Fruit fly (Drosophila melanogaster): ENCODE results near the gene CG44774.

The CG44774 gene

DNA sequence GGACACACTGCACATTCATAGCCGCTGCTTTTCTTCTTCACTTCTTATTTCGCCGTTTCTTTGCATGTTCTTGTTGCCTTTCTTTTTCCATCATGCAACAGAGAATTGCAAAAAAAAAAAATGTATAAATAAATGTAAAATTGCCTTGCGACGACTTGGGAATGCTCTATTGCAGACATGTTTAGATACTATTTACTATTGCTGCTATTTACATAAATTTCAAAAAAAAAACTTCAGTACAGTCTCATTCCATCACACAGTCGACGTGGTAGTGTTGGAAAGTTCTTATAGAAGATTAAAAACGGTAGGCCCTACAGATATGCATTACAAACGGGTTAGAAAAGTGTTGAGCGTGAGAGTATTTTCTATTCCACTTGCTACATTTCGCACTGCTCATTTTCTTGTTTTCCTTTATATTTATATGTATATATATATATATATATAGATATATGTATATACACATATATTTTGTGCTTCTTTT lies 26.1 kb downstream of the CG44774 start (continued):
- TF ChIP-seq CG10979 (tag; optimal IDR thresholded peaks at IDR 0.05): no peak
- peak; percentile 22 for TF ChIP-seq CG2678 (tag; optimal IDR thresholded peaks at IDR 0.05)
- no peak for TF ChIP-seq CG12219 (GFP tag; optimal IDR thresholded peaks at IDR 0.05)
- no peak for TF ChIP-seq H15 (GFP tag; IDR thresholded peaks at IDR 0.05)
- TF ChIP-seq CG11504 (tag; optimal IDR thresholded peaks at IDR 0.05): peak; percentile 10
- no peak for TF ChIP-seq B-H1 (GFP tag; IDR thresholded peaks at IDR 0.05)
- peak; percentile 17 for TF ChIP-seq dmrt99B (tag; optimal IDR thresholded peaks at IDR 0.05)
- TF ChIP-seq CG2875 (GFP tag; optimal IDR thresholded peaks at IDR 0.05): no peak
- peak; percentile 37 for TF ChIP-seq gem (tag; optimal IDR thresholded peaks at IDR 0.05)
- peak; percentile 4 for TF ChIP-seq CG3281 (GFP tag; optimal IDR thresholded peaks at IDR 0.05)
- TF ChIP-seq CG4360 (GFP tag; IDR thresholded peaks at IDR 0.05): no peak
- TF ChIP-seq dpn (GFP tag; optimal IDR thresholded peaks at IDR 0.05): peak in 1 of 2 experiments; percentile 3
- no peak for TF ChIP-seq vfl (GFP tag; optimal IDR thresholded peaks at IDR 0.05)
- TF ChIP-seq nom (GFP tag; optimal IDR thresholded peaks at IDR 0.05): peak; percentile 87
- TF ChIP-seq bigmax (GFP tag; optimal IDR thresholded peaks at IDR 0.05): no peak
- 0 out of 2 replicates have a peak, but pooled peaks have one; percentile 9 for TF ChIP-seq HLH3B (GFP tag; IDR thresholded peaks at IDR 0.05)
- TF ChIP-seq NC2β (GFP tag; optimal IDR thresholded peaks at IDR 0.05): no peak
- TF ChIP-seq so (GFP tag; IDR thresholded peaks at IDR 0.05): no peak
- TF ChIP-seq Mad (GFP tag; optimal IDR thresholded peaks at IDR 0.05): no peak
- TF ChIP-seq Ada2b (GFP tag; IDR thresholded peaks at IDR 0.05): no peak
- no peak for TF ChIP-seq nerfin-1 (tag; optimal IDR thresholded peaks at IDR 0.05)
- peak in 1 of 2 experiments; percentile 9 for TF ChIP-seq Hr51 (GFP tag; optimal IDR thresholded peaks at IDR 0.05)
- TF ChIP-seq CG14441 (GFP tag; IDR thresholded peaks at IDR 0.05): 0 out of 2 replicates have a peak, but pooled peaks have one; percentile 17
- no peak for TF ChIP-seq Pdp1 (GFP tag; optimal IDR thresholded peaks at IDR 0.05)
- peak; percentile 8 for TF ChIP-seq Xbp1 (GFP tag; optimal IDR thresholded peaks at IDR 0.05)
- TF ChIP-seq CG10543 (GFP tag; optimal IDR thresholded peaks at IDR 0.05): peak; percentile 11
- TF ChIP-seq Drgx (GFP tag; IDR thresholded peaks at IDR 0.05): peak; percentile 64
- TF ChIP-seq chn (GFP tag; optimal IDR thresholded peaks at IDR 0.05): no peak
- TF ChIP-seq dysf (GFP tag; IDR thresholded peaks at IDR 0.05): peak; percentile 39; the same call in 1 of the 3 replicates
- no peak for TF ChIP-seq Dll (GFP tag; IDR thresholded peaks at IDR 0.05; ENCODE audit: partially characterized antibody)
- no peak for TF ChIP-seq CG7372 (GFP tag; IDR thresholded peaks at IDR 0.05)
- peak; percentile 1 for TF ChIP-seq CG17385 (GFP tag; optimal IDR thresholded peaks at IDR 0.05)
- TF ChIP-seq CG7839 (tag; optimal IDR thresholded peaks at IDR 0.05): peak; percentile 13
- no peak for TF ChIP-seq MESR4 (GFP tag; optimal IDR thresholded peaks at IDR 0.05)
- peak; percentile 3 for TF ChIP-seq unpg (GFP tag; optimal IDR thresholded peaks at IDR 0.05)
- peak; percentile 11 for TF ChIP-seq PHDP (tag; optimal IDR thresholded peaks at IDR 0.05)
- no peak for TF ChIP-seq esg (GFP tag; conservative IDR thresholded peaks at IDR 0.05)
- peak; percentile 16 for TF ChIP-seq nmo (GFP tag; optimal IDR thresholded peaks at IDR 0.05)
- no peak for TF ChIP-seq CG5245 (GFP tag; optimal IDR thresholded peaks at IDR 0.05)
- no peak for TF ChIP-seq Ssrp (tag; optimal IDR thresholded peaks at IDR 0.05)
- TF ChIP-seq lmd (GFP tag; IDR thresholded peaks at IDR 0.05): peak; percentile 30; the same call in 1 of the 2 replicates
- TF ChIP-seq zfh1 (GFP tag; IDR thresholded peaks at IDR 0.05): no peak
- TF ChIP-seq CG10267 (tag; optimal IDR thresholded peaks at IDR 0.05): peak; percentile 9
- TF ChIP-seq CG11695 (GFP tag; IDR thresholded peaks at IDR 0.05): 0 out of 3 replicates have a peak, but pooled peaks have one; percentile 14
- no peak for TF ChIP-seq scrt (GFP tag; optimal IDR thresholded peaks at IDR 0.05)
- no peak for TF ChIP-seq Dp (GFP tag; optimal IDR thresholded peaks at IDR 0.05)
- peak; percentile 22 for TF ChIP-seq CG13424 (tag; optimal IDR thresholded peaks at IDR 0.05)
- TF ChIP-seq sc (optimal IDR thresholded peaks at IDR 0.05): no peak
- TF ChIP-seq sc (GFP tag; optimal IDR thresholded peaks at IDR 0.05): no peak
- no peak for TF ChIP-seq amos (GFP tag; IDR thresholded peaks at IDR 0.05; ENCODE audit: partially characterized antibody)
